Worm (Caenorhabditis elegans) whole organism, L4 larva: ENCODE results near the gene E_BE45912.2.
A peak's percentile ranks its signal among the peaks of the same experiment; 100 is the strongest.

Experiments used
- F49E8.2 ChIP-seq: sonication (generic microtip); optimal IDR thresholded peaks from 2 replicates; lab custom pipeline; 2016; ENCODE audit warnings: missing compliant biosample characterization, mild to moderate bottlenecking, missing genetic modification characterization, borderline replicate concordance
- T20F7.1 ChIP-seq: fragments of 200-800 bp; sonication (Bioruptor generic); optimal IDR thresholded peaks from 2 replicates; lab custom pipeline; 2018; ENCODE audit warnings: mild to moderate bottlenecking, missing genetic modification characterization, missing compliant biosample characterization
- Y105C5A.15 ChIP-seq: fragments of 200-800 bp; sonication (Bioruptor generic); IDR thresholded peaks from 2 replicates; pipeline ENCODE4 v1.3.6; 2022; ENCODE audit warnings: missing genetic modification characterization, missing compliant biosample characterization
- ZK337.2 ChIP-seq: fragments of 200-800 bp; sonication (Bioruptor generic); IDR thresholded peaks from 2 replicates; pipeline ENCODE4 v1.3.6; 2022; ENCODE audit warnings: missing genetic modification reagents, missing genetic modification characterization, missing compliant biosample characterization
- ZK546.5 ChIP-seq, 2 experiments: sonication (generic microtip); optimal IDR thresholded peaks; 2 replicates each; lab custom pipeline; 2017; ENCODE audit warnings: missing biosample characterization in 2 of 2, missing genetic modification characterization in 2 of 2
- aha-1 ChIP-seq: fragments of 150-350 bp; peaks from one replicate; lab custom pipeline; 2014; ENCODE audit warnings: missing biosample characterization, missing genetic modification characterization
- aly-2 ChIP-seq: sonication (generic microtip); optimal IDR thresholded peaks from 2 replicates; lab custom pipeline; 2018; ENCODE audit warnings: missing biosample characterization, missing genetic modification characterization
- ama-1 ChIP-seq: fragments of 150-350 bp; optimal IDR thresholded peaks from 2 replicates; lab custom pipeline; 2014; ENCODE audit warnings: inconsistent platforms, mixed read lengths
- attf-4 ChIP-seq: sonication (generic microtip); optimal IDR thresholded peaks from 3 replicates; lab custom pipeline; 2017; ENCODE audit warnings: missing biosample characterization, missing genetic modification characterization
- ceh-28 ChIP-seq: fragments of 150-350 bp; optimal IDR thresholded peaks from 2 replicates; lab custom pipeline; 2014; ENCODE audit warnings: missing biosample characterization, missing genetic modification reagents, missing genetic modification characterization
- ceh-44 ChIP-seq: fragments of 200-800 bp; sonication (Bioruptor generic); IDR thresholded peaks from 2 replicates; pipeline ENCODE4 v1.3.6; 2022; ENCODE audit warnings: missing genetic modification reagents, missing genetic modification characterization, missing compliant biosample characterization
- ceh-82 ChIP-seq: sonication (generic microtip); optimal IDR thresholded peaks from 2 replicates; lab custom pipeline; 2017; ENCODE audit warnings: missing biosample characterization, missing genetic modification characterization
- ces-1 ChIP-seq: fragments of 150-350 bp; sonication (generic microtip); optimal IDR thresholded peaks from 4 replicates; lab custom pipeline; 2014; ENCODE audit warnings: missing biosample characterization, missing genetic modification reagents, missing genetic modification characterization
- ctbp-1 ChIP-seq: fragments of 200-800 bp; sonication (Bioruptor generic); IDR thresholded peaks from 2 replicates; pipeline ENCODE4 v1.3.6; 2022; ENCODE audit warnings: missing genetic modification reagents, missing genetic modification characterization, missing compliant biosample characterization
- daf-12 ChIP-seq: fragments of 150-350 bp; optimal IDR thresholded peaks from 2 replicates; lab custom pipeline; 2014; ENCODE audit warnings: missing biosample characterization, missing genetic modification reagents, missing genetic modification characterization
- daf-16 ChIP-seq, 3 experiments: sonication (generic microtip); optimal IDR thresholded peaks; 2 replicates each; lab custom pipeline; 2016 to 2017; ENCODE audit warnings: missing genetic modification characterization in 3 of 3, missing genetic modification reagents in 3 of 3, mild to moderate bottlenecking in 2 of 3, missing compliant biosample characterization in 2 of 3, missing biosample characterization in 1 of 3, moderate library complexity in 1 of 3
- daf-8 ChIP-seq: fragments of 200-800 bp; sonication (Bioruptor generic); IDR thresholded peaks from 2 replicates; pipeline ENCODE4 v1.3.6; 2022; ENCODE audit warnings: missing genetic modification characterization, missing compliant biosample characterization
- dmd-6 ChIP-seq: fragments of 200-800 bp; sonication (Bioruptor generic); IDR thresholded peaks from 2 replicates; pipeline ENCODE4 v1.3.6; 2022; ENCODE audit warnings: missing genetic modification reagents, missing genetic modification characterization, missing compliant biosample characterization
- dmd-8 ChIP-seq: fragments of 200-800 bp; sonication (Bioruptor generic); IDR thresholded peaks from 2 replicates; pipeline ENCODE4 v1.3.6; 2022; ENCODE audit warnings: missing genetic modification characterization, missing compliant biosample characterization
- dpl-1 ChIP-seq: fragments of 150-350 bp; optimal IDR thresholded peaks from 2 replicates; lab custom pipeline; 2014; ENCODE audit warnings: missing biosample characterization, missing genetic modification reagents, missing genetic modification characterization
- dve-1 ChIP-seq: sonication (generic microtip); optimal IDR thresholded peaks from 2 replicates; lab custom pipeline; 2017; ENCODE audit warnings: antibody characterized with exemption, mild to moderate bottlenecking, missing genetic modification characterization, missing compliant biosample characterization; ENCODE audit not compliant: insufficient read depth
- egl-43 ChIP-seq: fragments of 200-800 bp; sonication (Bioruptor generic); IDR thresholded peaks from 2 replicates; pipeline ENCODE4 v1.3.6; 2022; ENCODE audit warnings: missing genetic modification reagents, missing genetic modification characterization, missing compliant biosample characterization
- fkh-10 ChIP-seq: fragments of 150-350 bp; optimal IDR thresholded peaks from 2 replicates; lab custom pipeline; 2014; ENCODE audit warnings: missing biosample characterization, missing genetic modification reagents, missing genetic modification characterization
- fos-1 ChIP-seq: fragments of 150-350 bp; optimal IDR thresholded peaks from 2 replicates; lab custom pipeline; 2014; ENCODE audit warnings: missing biosample characterization, missing genetic modification characterization
- hmg-1.1 ChIP-seq: fragments of 200-800 bp; sonication (Bioruptor generic); IDR thresholded peaks from 2 replicates; pipeline ENCODE4 v1.3.6; 2022; ENCODE audit warnings: missing genetic modification reagents, missing genetic modification characterization, missing compliant biosample characterization
- lin-1 ChIP-seq: fragments of 200-800 bp; sonication (Bioruptor generic); IDR thresholded peaks from 2 replicates; pipeline ENCODE4 v1.3.6; 2022; ENCODE audit warnings: missing genetic modification reagents, missing genetic modification characterization, missing compliant biosample characterization
- lin-13 ChIP-seq: fragments of 150-350 bp; optimal IDR thresholded peaks from 2 replicates; lab custom pipeline; 2014; ENCODE audit warnings: missing biosample characterization, missing genetic modification reagents, missing genetic modification characterization
- lin-15B ChIP-seq: fragments of 150-350 bp; sonication (generic microtip); optimal IDR thresholded peaks from 3 replicates; lab custom pipeline; 2014; ENCODE audit warnings: missing biosample characterization, missing genetic modification characterization
- lin-29 ChIP-seq: fragments of 200-800 bp; sonication (Bioruptor generic); IDR thresholded peaks from 2 replicates; pipeline ENCODE4 v1.3.6; 2022; ENCODE audit warnings: missing genetic modification reagents, missing genetic modification characterization, missing compliant biosample characterization
- lin-39 ChIP-seq: fragments of 150-350 bp; optimal IDR thresholded peaks from 2 replicates; lab custom pipeline; 2014; ENCODE audit warnings: missing biosample characterization, missing genetic modification reagents, missing genetic modification characterization
- lsy-2 ChIP-seq, 2 experiments: fragments of 150-350 bp in 1 of 2; sonication (generic microtip) in 1 of 2; optimal IDR thresholded peaks; 2 replicates each; lab custom pipeline; 2014 to 2017; ENCODE audit warnings: missing biosample characterization in 2 of 2, missing genetic modification characterization in 2 of 2
- madf-5 ChIP-seq, 2 experiments: fragments of 200-800 bp; sonication (Bioruptor generic); IDR thresholded peaks; 2 replicates each; pipeline ENCODE4 v1.3.6; 2022; ENCODE audit warnings: missing compliant biosample characterization in 2 of 2, missing genetic modification characterization in 2 of 2
- mdl-1 ChIP-seq, 2 experiments: fragments of 150-350 bp in 1 of 2; sonication (generic microtip) in 1 of 2; optimal IDR thresholded peaks; 2 replicates each; lab custom pipeline; 2014 to 2017; ENCODE audit warnings: missing biosample characterization in 2 of 2, missing genetic modification characterization in 2 of 2
- mes-2 ChIP-seq: sonication (generic microtip); optimal IDR thresholded peaks from 2 replicates; lab custom pipeline; 2016; ENCODE audit warnings: missing genotype, mild to moderate bottlenecking, missing genetic modification characterization, missing compliant biosample characterization; ENCODE audit not compliant: poor library complexity, severe bottlenecking
- nhr-10 ChIP-seq: fragments of 150-350 bp; optimal IDR thresholded peaks from 2 replicates; lab custom pipeline; 2014; ENCODE audit warnings: missing biosample characterization, missing genetic modification characterization
- nhr-111 ChIP-seq: fragments of 200-800 bp; sonication (Bioruptor generic); optimal IDR thresholded peaks from 2 replicates; lab custom pipeline; 2018; ENCODE audit warnings: mild to moderate bottlenecking, missing genetic modification characterization, missing compliant biosample characterization
- nhr-6 ChIP-seq: fragments of 150-350 bp; optimal IDR thresholded peaks from 2 replicates; lab custom pipeline; 2014; ENCODE audit warnings: missing biosample characterization, missing genetic modification characterization
- nhr-76 ChIP-seq: fragments of 150-350 bp; optimal IDR thresholded peaks from 2 replicates; lab custom pipeline; 2014; ENCODE audit warnings: missing biosample characterization, missing genetic modification characterization
- php-3 ChIP-seq: fragments of 200-800 bp; sonication (Bioruptor generic); IDR thresholded peaks from 2 replicates; pipeline ENCODE4 v1.3.6; 2022; ENCODE audit warnings: missing genetic modification reagents, missing genetic modification characterization, missing compliant biosample characterization
- saeg-2 ChIP-seq: fragments of 200-800 bp; sonication (Bioruptor generic); IDR thresholded peaks from 2 replicates; pipeline ENCODE4 v1.3.6; 2022; ENCODE audit warnings: missing genetic modification reagents, missing genetic modification characterization, missing compliant biosample characterization
- skn-1 ChIP-seq: fragments of 150-350 bp; optimal IDR thresholded peaks from 2 replicates; lab custom pipeline; 2014; ENCODE audit warnings: missing biosample characterization, missing genetic modification characterization
- tag-97 ChIP-seq: fragments of 200-800 bp; sonication (Bioruptor generic); IDR thresholded peaks from 2 replicates; pipeline ENCODE4 v1.3.6; 2022; ENCODE audit warnings: missing genetic modification characterization, missing compliant biosample characterization
- tra-1 ChIP-seq: fragments of 200-800 bp; sonication (Bioruptor generic); IDR thresholded peaks from 2 replicates; pipeline ENCODE4 v1.3.6; 2022; ENCODE audit warnings: missing genetic modification reagents, missing genetic modification characterization, missing compliant biosample characterization
- unc-39 ChIP-seq: sonication (generic microtip); optimal IDR thresholded peaks from 2 replicates; lab custom pipeline; 2017; ENCODE audit warnings: missing biosample characterization, missing genetic modification characterization
- zag-1 ChIP-seq: fragments of 150-350 bp; optimal IDR thresholded peaks from 2 replicates; lab custom pipeline; 2014; ENCODE audit warnings: missing biosample characterization, missing genetic modification characterization
- zfp-2 ChIP-seq: sonication (generic microtip); optimal IDR thresholded peaks from 2 replicates; lab custom pipeline; 2016; ENCODE audit warnings: mild to moderate bottlenecking, missing genetic modification characterization, missing compliant biosample characterization
- zip-2 ChIP-seq: fragments of 150-350 bp; optimal IDR thresholded peaks from 2 replicates; lab custom pipeline; 2014; ENCODE audit warnings: missing biosample characterization, missing genetic modification characterization
- ztf-11 ChIP-seq: fragments of 150-350 bp; optimal IDR thresholded peaks from 2 replicates; lab custom pipeline; 2014; ENCODE audit warnings: missing biosample characterization, missing genetic modification characterization
- ztf-7 ChIP-seq: fragments of 150-350 bp; optimal IDR thresholded peaks from 2 replicates; lab custom pipeline; 2014; ENCODE audit warnings: missing biosample characterization, missing genetic modification characterization

E_BE45912.2 gene

DNA sequence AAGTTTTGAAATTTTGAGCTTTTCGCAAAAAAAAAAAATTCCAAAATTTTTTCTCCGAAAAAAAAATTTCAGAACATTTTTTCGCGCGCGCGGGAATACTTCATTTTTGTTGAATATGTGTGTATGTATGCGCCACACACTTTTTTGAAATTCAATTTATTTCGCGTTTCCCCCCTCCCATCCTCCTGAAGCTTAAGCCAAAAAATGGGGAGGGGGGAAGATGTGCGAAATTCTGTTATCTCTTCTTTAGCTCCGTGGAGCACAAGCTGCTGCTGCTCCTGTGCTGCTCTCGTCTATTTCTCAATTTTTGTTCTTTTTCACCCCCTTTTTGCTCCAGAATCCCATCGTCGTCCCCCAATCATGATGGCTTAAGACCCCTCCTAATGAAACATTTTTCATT, 41.3 kb downstream of the E_BE45912.2 start:
- TF ChIP-seq nhr-10 (tag; lab: Kevin White, UChicago) (no peak), daf-8 (GFP tag; lab: Robert Waterston, UW) (no peak), fkh-10 (GFP tag; lab: Kevin White, UChicago) (peak; percentile 42), ces-1 (GFP tag; lab: Kevin White, UChicago) (peak; percentile 68), lin-29 (no peak), attf-4 (no peak), ctbp-1 (GFP tag; lab: Robert Waterston, UW) (peak; percentile 32; the same call in 1 of the 2 replicates), tra-1 (GFP tag; lab: Robert Waterston, UW) (no peak)

- TF ChIP-seq ZK546.5 (tag; optimal IDR thresholded peaks at IDR 0.05; lab: Kevin White, UChicago) (no peak), aly-2 (tag; lab: Kevin White, UChicago) (no peak), fos-1 (no peak), F49E8.2 (no peak), ztf-7 (tag; lab: Kevin White, UChicago) (no peak), mdl-1 (tag; optimal IDR thresholded peaks at IDR 0.05; lab: Kevin White, UChicago) (no peak), php-3 (GFP tag; lab: Robert Waterston, UW) (no peak)
These were observed 47.9 kb downstream of the E_BE45912.2 start, which contains the start of gene tbc-10 for ce11 chrIII:982961-983360. Gene tbc-10 (plus strand): TSS chrIII:983261.

DNA sequence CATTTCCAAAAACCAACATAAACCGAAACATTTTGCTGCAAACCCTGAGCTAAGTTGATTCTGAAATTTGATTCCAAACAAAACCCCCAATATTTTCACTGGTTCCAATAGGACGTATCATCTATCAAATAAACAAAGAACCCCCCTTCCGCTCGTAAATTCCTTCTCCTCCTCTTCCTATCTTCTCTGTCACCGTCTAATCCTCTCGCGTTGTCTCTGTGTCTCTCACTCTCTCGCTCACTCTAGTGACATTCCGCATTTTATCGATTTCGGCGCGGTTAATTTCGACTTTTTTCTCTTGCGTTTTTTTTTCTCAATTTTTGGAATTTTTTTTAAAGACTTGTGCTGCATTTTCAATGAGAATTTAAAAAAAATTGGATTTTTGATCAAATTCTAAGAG, 48.9 kb downstream of the E_BE45912.2 start:
- no peak for TF ChIP-seq zfp-2
- TF ChIP-seq lin-29: no peak
- no peak for TF ChIP-seq lin-15B (tag; lab: Kevin White, UChicago)
- no peak for TF ChIP-seq daf-12 (tag; lab: Kevin White, UChicago)
- TF ChIP-seq ceh-44 (GFP tag; lab: Robert Waterston, UW): no peak
- no peak for TF ChIP-seq nhr-111 (GFP tag; lab: Kevin White, UChicago)
- TF ChIP-seq zip-2 (tag; lab: Kevin White, UChicago): no peak
- TF ChIP-seq lin-39 (tag; lab: Kevin White, UChicago): no peak
- no peak for TF ChIP-seq daf-16 (GFP tag; optimal IDR thresholded peaks at IDR 0.05; lab: Kevin White, UChicago)
- peak; percentile 50 for TF ChIP-seq daf-16 (tag; optimal IDR thresholded peaks at IDR 0.05; lab: Kevin White, UChicago)
- TF ChIP-seq T20F7.1 (GFP tag; lab: Kevin White, UChicago): no peak
- no peak for TF ChIP-seq F49E8.2
- TF ChIP-seq nhr-6: peak; percentile 17
- TF ChIP-seq mes-2 (tag; lab: Kevin White, UChicago): peak; percentile 28
- no peak for TF ChIP-seq fos-1
- TF ChIP-seq skn-1 (tag; lab: Kevin White, UChicago): no peak
- peak; percentile 19 for TF ChIP-seq dve-1 (tag; lab: Kevin White, UChicago)
- no peak for TF ChIP-seq fkh-10 (GFP tag; lab: Kevin White, UChicago)
- TF ChIP-seq ztf-7 (tag; lab: Kevin White, UChicago): no peak
- TF ChIP-seq saeg-2 (GFP tag; lab: Robert Waterston, UW): no peak
- peak; percentile 96 for TF ChIP-seq aha-1 (tag; lab: Kevin White, UChicago)
- no peak for TF ChIP-seq ZK337.2 (GFP tag; lab: Robert Waterston, UW)
- TF ChIP-seq unc-39 (tag; lab: Kevin White, UChicago): no peak
- TF ChIP-seq Y105C5A.15 (GFP tag; lab: Robert Waterston, UW): no peak
- TF ChIP-seq egl-43: no peak
- TF ChIP-seq ama-1: no peak
- no peak for TF ChIP-seq ztf-11 (tag; lab: Kevin White, UChicago)
- no peak for TF ChIP-seq madf-5 (GFP tag; IDR thresholded peaks at IDR 0.05; lab: Robert Waterston, UW)
- peak; percentile 59 for TF ChIP-seq ceh-28 (tag; lab: Kevin White, UChicago)
- TF ChIP-seq dmd-6 (GFP tag; lab: Robert Waterston, UW): peak; percentile 29; the same call in 1 of the 2 replicates
- no peak for TF ChIP-seq nhr-76 (tag; lab: Kevin White, UChicago)
- TF ChIP-seq lin-13 (GFP tag; lab: Kevin White, UChicago): peak; percentile 18
- TF ChIP-seq ZK546.5 (tag; optimal IDR thresholded peaks at IDR 0.05; lab: Kevin White, UChicago): no peak
- no peak for TF ChIP-seq dmd-8
- TF ChIP-seq lin-1 (GFP tag; lab: Robert Waterston, UW): no peak
- no peak for TF ChIP-seq zag-1 (tag; lab: Kevin White, UChicago)
- TF ChIP-seq tag-97: no peak
- TF ChIP-seq lsy-2 (tag; optimal IDR thresholded peaks at IDR 0.05; lab: Kevin White, UChicago): no peak
- peak; percentile 59 for TF ChIP-seq hmg-1.1 (GFP tag; lab: Robert Waterston, UW)
- TF ChIP-seq ceh-82 (tag; lab: Kevin White, UChicago): no peak
- peak; percentile 15 for TF ChIP-seq dpl-1
